Fruit fly (Drosophila melanogaster) whole organism, pupa: ENCODE measurements around the gene NdufA3.

ENCODE experiments used
- CG13204 ChIP-seq: fragments of 200-800 bp; sonication (Bioruptor generic); optimal IDR thresholded peaks from 2 replicates; lab custom pipeline; 2018; ENCODE audit warnings: missing biosample characterization, mild to moderate bottlenecking, missing genetic modification characterization, moderate library complexity
- CG8159 ChIP-seq: fragments of 200-800 bp; sonication (Bioruptor generic); optimal IDR thresholded peaks from 3 replicates; lab custom pipeline; 2018; ENCODE audit warnings: missing biosample characterization, mild to moderate bottlenecking, missing genetic modification characterization, moderate library complexity
- CG8301 ChIP-seq: fragments of 200-800 bp; sonication (Bioruptor generic); optimal IDR thresholded peaks from 2 replicates; lab custom pipeline; 2018; ENCODE audit warnings: missing biosample characterization, mild to moderate bottlenecking, missing genetic modification characterization
- D1 ChIP-seq: fragments of 200-800 bp; sonication (Bioruptor generic); optimal IDR thresholded peaks from 2 replicates; lab custom pipeline; 2018; ENCODE audit warnings: missing biosample characterization, mild to moderate bottlenecking, missing genetic modification characterization, moderate library complexity
- Pif1B ChIP-seq: fragments of 200-800 bp; sonication (Bioruptor generic); optimal IDR thresholded peaks from 3 replicates; lab custom pipeline; 2016; ENCODE audit warnings: missing biosample characterization, missing genetic modification characterization

DNA sequence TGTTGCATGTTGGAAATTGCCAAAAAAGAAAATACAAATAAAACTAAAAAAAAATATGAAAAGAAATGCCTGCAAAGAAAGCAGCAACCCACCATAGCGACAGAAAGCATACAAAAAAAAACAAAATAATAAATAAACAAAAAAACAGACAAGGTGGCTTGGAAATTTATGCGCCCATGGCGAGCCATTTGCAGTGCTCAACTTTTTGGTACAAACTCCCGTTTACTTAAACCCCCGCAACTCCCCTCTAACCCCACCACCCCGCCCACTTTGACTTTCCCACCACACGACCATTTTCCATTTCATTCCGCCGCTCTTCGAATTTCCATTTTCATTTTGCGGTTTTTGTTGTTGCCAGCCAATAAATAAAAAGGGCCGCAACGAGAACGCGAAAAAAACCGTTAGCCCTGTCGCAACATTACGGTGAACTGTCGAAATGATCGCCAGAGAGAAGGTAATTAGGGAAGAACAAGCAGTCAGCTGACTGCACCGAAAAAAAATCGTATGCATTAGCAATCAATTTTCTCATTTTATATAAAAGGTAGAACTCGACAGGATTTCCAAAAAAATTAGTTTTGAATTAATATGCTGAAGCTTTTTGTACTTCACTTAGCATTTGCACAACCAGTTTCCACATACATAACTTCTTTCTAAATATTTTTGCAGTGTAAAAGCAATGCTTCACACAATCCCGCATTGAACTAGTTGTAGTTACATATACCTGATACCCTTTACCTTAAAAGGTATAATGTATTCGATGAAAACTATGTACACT is 22.9 kb downstream of the NdufA3 start:
- TF ChIP-seq CG8159 (tag; lab: Kevin White, UChicago) = peak; percentile 5
- TF ChIP-seq D1 (tag; lab: Kevin White, UChicago) = no peak
- TF ChIP-seq CG8301 = no peak
- TF ChIP-seq Pif1B (GFP tag; lab: Kevin White, UChicago) = no peak
- TF ChIP-seq CG13204 = no peak
